Fruit fly (Drosophila melanogaster) Kc167 (cell line): Measurements from ENCODE around the gene Rgl.

ENCODE experiments used
- Myc ChIP-seq: fragments of >200 bp; optimal IDR thresholded peaks from 2 replicates; lab custom pipeline; 2017; ENCODE audit warnings: missing external identifiers
- Sin3A ChIP-seq: fragments of >200 bp; optimal IDR thresholded peaks from 2 replicates; lab custom pipeline; 2018; ENCODE audit warnings: missing external identifiers
- h ChIP-seq: fragments of >200 bp; optimal IDR thresholded peaks from 3 replicates; lab custom pipeline; 2018; ENCODE audit warnings: missing external identifiers
- psq ChIP-seq: fragments of >200 bp; optimal IDR thresholded peaks from 2 replicates; lab custom pipeline; 2017; ENCODE audit warnings: missing external identifiers
- ttk ChIP-seq: sonication (Bioruptor generic); optimal IDR thresholded peaks from 2 replicates; lab custom pipeline; 2017; ENCODE audit warnings: missing external identifiers

DNA sequence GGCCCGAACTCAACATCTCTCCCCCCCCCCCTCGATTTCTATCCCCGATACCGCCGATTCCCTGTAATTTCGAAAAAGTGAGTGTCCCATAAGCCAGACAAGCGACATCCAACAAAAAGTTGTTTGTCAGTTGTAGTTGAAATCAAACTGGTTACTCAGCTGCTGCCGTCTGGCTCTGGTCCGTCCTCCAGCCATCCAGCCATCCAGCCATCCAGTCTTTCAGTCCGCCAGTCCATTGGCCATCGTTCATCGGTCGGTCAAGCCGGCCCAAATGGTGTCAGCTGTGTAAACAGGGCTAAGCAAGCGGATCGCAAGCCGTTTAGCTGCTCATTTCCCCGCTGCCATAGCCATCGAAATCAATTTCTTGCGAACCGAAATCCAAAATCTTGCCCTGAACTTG lies 43.6 kb downstream of the Rgl start:
- TF ChIP-seq ttk (no peak), Myc (lab: Kevin White, UChicago) (no peak), h (lab: Kevin White, UChicago) (no peak), Sin3A (lab: Kevin White, UChicago) (no peak), psq (no peak)
